Worm (Caenorhabditis elegans): ENCODE measurements around the gene ubc-19.
A peak's percentile ranks its signal among the peaks of the same experiment; 100 is the strongest.

ubc-19 gene

DNA sequence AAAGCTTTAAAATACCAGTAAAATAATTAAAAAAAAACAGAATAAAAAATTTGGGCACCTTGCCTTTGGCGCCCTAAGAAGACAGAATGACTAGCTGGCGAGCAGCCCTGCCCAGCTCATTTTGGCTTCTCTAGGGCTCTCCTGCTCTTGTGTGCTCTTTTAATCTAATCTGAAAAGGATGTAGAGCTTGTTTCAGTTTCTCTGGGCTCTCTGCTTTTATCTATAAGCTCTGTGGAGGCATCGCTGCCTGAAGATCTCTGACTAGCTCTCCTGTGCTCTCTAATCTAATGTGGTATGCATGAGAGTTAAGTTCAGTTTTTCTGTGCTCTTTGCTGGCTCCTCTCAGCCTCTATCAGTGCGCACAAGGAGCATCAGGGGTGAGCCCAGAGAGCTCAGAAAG is 36.3 kb upstream of the ubc-19 start:
- TF ChIP-seq ces-1 (GFP tag; optimal IDR thresholded peaks at IDR 0.05) (peak; percentile 68), sem-2 (GFP tag; optimal IDR thresholded peaks at IDR 0.05) (no peak)

DNA sequence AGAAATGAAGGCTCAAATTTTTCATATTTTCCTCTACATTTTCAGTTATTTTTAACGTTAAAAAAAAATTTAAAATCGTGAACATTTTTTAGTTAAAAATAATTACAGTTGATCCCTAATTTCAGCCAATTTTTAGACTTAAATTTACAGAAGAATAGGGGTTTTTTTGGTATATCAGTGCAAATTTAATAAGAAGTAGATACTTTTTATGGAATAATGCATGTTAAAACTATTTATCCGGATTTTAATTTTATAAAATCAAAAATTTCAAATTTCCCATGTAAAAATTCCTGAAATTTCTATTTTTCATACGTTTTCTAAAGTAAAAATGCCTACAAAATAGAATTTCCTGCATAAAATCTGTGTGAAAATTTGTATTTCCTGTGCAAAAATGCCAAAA is 34.5 kb upstream of the ubc-19 start:
- TF ChIP-seq nhr-76 (tag; optimal IDR thresholded peaks at IDR 0.05) = no peak
- TF ChIP-seq tbx-8 (GFP tag; optimal IDR thresholded peaks at IDR 0.05) = no peak
- TF ChIP-seq nhr-12 (tag; optimal IDR thresholded peaks at IDR 0.05) = no peak
- no peak for TF ChIP-seq ceh-39 (tag; optimal IDR thresholded peaks at IDR 0.05)
- no peak for TF ChIP-seq mls-2 (tag; optimal IDR thresholded peaks at IDR 0.05)
- TF ChIP-seq elt-1 (tag; optimal IDR thresholded peaks at IDR 0.05; ENCODE audit: borderline replicate concordance, insufficient read depth) = no peak
- no peak for TF ChIP-seq lin-13 (tag; optimal IDR thresholded peaks at IDR 0.05)
- TF ChIP-seq nhr-28 (tag; optimal IDR thresholded peaks at IDR 0.05) = no peak
- no peak for TF ChIP-seq sem-2 (GFP tag; optimal IDR thresholded peaks at IDR 0.05)
- no peak for TF ChIP-seq ztf-11 (tag; optimal IDR thresholded peaks at IDR 0.05)
- no peak for TF ChIP-seq mep-1 (tag; optimal IDR thresholded peaks at IDR 0.05)
- TF ChIP-seq unc-120 (tag; optimal IDR thresholded peaks at IDR 0.05; ENCODE audit: poor library complexity, severe bottlenecking) = no peak
- TF ChIP-seq sptf-1 (tag; optimal IDR thresholded peaks at IDR 0.05) = no peak
- no peak for TF ChIP-seq unc-62 (GFP tag; optimal IDR thresholded peaks at IDR 0.05)

ce11 chrV:18723604-18724003 is 34.0 kb upstream of the ubc-19 start:
- TF ChIP-seq mab-5 (tag; optimal IDR thresholded peaks at IDR 0.05) = peak; percentile 86
- TF ChIP-seq cnd-1 (tag; optimal IDR thresholded peaks at IDR 0.05) = peak; percentile 50
- no peak for TF ChIP-seq nhr-12 (tag; optimal IDR thresholded peaks at IDR 0.05)
- no peak for TF ChIP-seq zip-8 (tag; optimal IDR thresholded peaks at IDR 0.05)
- TF ChIP-seq elt-1 (tag; optimal IDR thresholded peaks at IDR 0.05; ENCODE audit: borderline replicate concordance, insufficient read depth) = no peak
- TF ChIP-seq ceh-83 (GFP tag; optimal IDR thresholded peaks at IDR 0.05) = no peak
- TF ChIP-seq unc-62 (GFP tag; optimal IDR thresholded peaks at IDR 0.05) = peak; percentile 83
- peak; percentile 80 for TF ChIP-seq mep-1 (tag; optimal IDR thresholded peaks at IDR 0.05)
- no peak for TF ChIP-seq tbx-8 (GFP tag; optimal IDR thresholded peaks at IDR 0.05)
- TF ChIP-seq M03D4.4 (tag; optimal IDR thresholded peaks at IDR 0.05) = no peak
- peak; percentile 96 for TF ChIP-seq ces-1 (GFP tag; optimal IDR thresholded peaks at IDR 0.05)
- TF ChIP-seq nhr-2 (tag; optimal IDR thresholded peaks at IDR 0.05) = peak; percentile 83
- TF ChIP-seq nhr-28 (tag; optimal IDR thresholded peaks at IDR 0.05) = no peak
- TF ChIP-seq ztf-11 (tag; optimal IDR thresholded peaks at IDR 0.05) = peak; percentile 22
- TF ChIP-seq nhr-237 (tag; optimal IDR thresholded peaks at IDR 0.05) = peak; percentile 93
- TF ChIP-seq lsy-2 (tag; optimal IDR thresholded peaks at IDR 0.05) = peak; percentile 89
- peak; percentile 92 for TF ChIP-seq hlh-1 (tag; optimal IDR thresholded peaks at IDR 0.05)
- peak; percentile 13 for TF ChIP-seq elt-3 (tag; optimal IDR thresholded peaks at IDR 0.05)
- TF ChIP-seq unc-120 (tag; optimal IDR thresholded peaks at IDR 0.05; ENCODE audit: poor library complexity, severe bottlenecking) = peak; percentile 52
- TF ChIP-seq lin-13 (tag; optimal IDR thresholded peaks at IDR 0.05) = peak; percentile 86
- peak; percentile 3 for TF ChIP-seq lin-32 (GFP tag; optimal IDR thresholded peaks at IDR 0.05)
- TF ChIP-seq pha-4 (tag; optimal IDR thresholded peaks at IDR 0.05) = peak; percentile 97
- TF ChIP-seq ceh-39 (tag; optimal IDR thresholded peaks at IDR 0.05) = peak; percentile 99
- peak; percentile 24 for TF ChIP-seq mls-2 (tag; optimal IDR thresholded peaks at IDR 0.05)

ce11 chrV:18722510-18723299 is 33.1 kb upstream of the ubc-19 start:
- TF ChIP-seq unc-120 (tag; optimal IDR thresholded peaks at IDR 0.05; ENCODE audit: poor library complexity, severe bottlenecking) = no peak
- TF ChIP-seq drap-1 (GFP tag; optimal IDR thresholded peaks at IDR 0.05) = no peak
- no peak for TF ChIP-seq nhr-237 (tag; optimal IDR thresholded peaks at IDR 0.05)
- TF ChIP-seq bed-3 (GFP tag; optimal IDR thresholded peaks at IDR 0.05) = no peak
- TF ChIP-seq tbx-8 (GFP tag; optimal IDR thresholded peaks at IDR 0.05) = no peak
- no peak for TF ChIP-seq pha-4 (tag; optimal IDR thresholded peaks at IDR 0.05)
- TF ChIP-seq hlh-1 (tag; optimal IDR thresholded peaks at IDR 0.05) = no peak
- no peak for TF ChIP-seq mab-5 (tag; optimal IDR thresholded peaks at IDR 0.05)
- no peak for TF ChIP-seq elt-1 (tag; optimal IDR thresholded peaks at IDR 0.05; ENCODE audit: borderline replicate concordance, insufficient read depth)
- no peak for TF ChIP-seq lsy-2 (tag; optimal IDR thresholded peaks at IDR 0.05)
- no peak for TF ChIP-seq lin-32 (GFP tag; optimal IDR thresholded peaks at IDR 0.05)

- TF ChIP-seq mep-1 (tag; optimal IDR thresholded peaks at IDR 0.05) (no peak), nhr-12 (tag; optimal IDR thresholded peaks at IDR 0.05) (no peak), unc-39 (tag; optimal IDR thresholded peaks at IDR 0.05) (no peak), pha-4 (tag; optimal IDR thresholded peaks at IDR 0.05) (no peak), nhr-28 (tag; optimal IDR thresholded peaks at IDR 0.05) (no peak), ceh-39 (tag; optimal IDR thresholded peaks at IDR 0.05) (no peak)
Measured at ce11 chrV:18721873-18722272, 32.3 kb upstream of the ubc-19 start.
